Fruit fly (Drosophila melanogaster): ENCODE measurements around the gene nau.

Gene nau

dm6 chr3R:23679911-23680336 lies 38.2 kb downstream of the nau start, which contains the start of gene eIF3d1 (continued):
- TF ChIP-seq CG12744 (GFP tag; optimal IDR thresholded peaks at IDR 0.05) (peak; percentile 42), Max (GFP tag; optimal IDR thresholded peaks at IDR 0.05) (peak; percentile 84), CG1024 (GFP tag; IDR thresholded peaks at IDR 0.05) (no peak), CG7963 (GFP tag; IDR thresholded peaks at IDR 0.05; ENCODE audit: partially characterized antibody) (no peak), pan (optimal IDR thresholded peaks at IDR 0.05) (no peak), pan (GFP tag; optimal IDR thresholded peaks at IDR 0.05 in 1 of 2, IDR thresholded peaks at IDR 0.05 in 1 of 2) (no peak), row (GFP tag; IDR thresholded peaks at IDR 0.05) (no peak), CG6813 (GFP tag; optimal IDR thresholded peaks at IDR 0.05) (no peak), CG8388 (GFP tag; optimal IDR thresholded peaks at IDR 0.05) (no peak), CG18619 (GFP tag; optimal IDR thresholded peaks at IDR 0.05) (no peak), grau (tag; optimal IDR thresholded peaks at IDR 0.05) (no peak), vvl (GFP tag; IDR thresholded peaks at IDR 0.05) (no peak), CG11398 (GFP tag; optimal IDR thresholded peaks at IDR 0.05) (no peak), toy (GFP tag; IDR thresholded peaks at IDR 0.05) (no peak), CG9609 (GFP tag; optimal IDR thresholded peaks at IDR 0.05) (peak; percentile 17), CG4617 (GFP tag; optimal IDR thresholded peaks at IDR 0.05; ENCODE audit: borderline replicate concordance) (peak; percentile 89), wdn (GFP tag; IDR thresholded peaks at IDR 0.05) (no peak), pfk (GFP tag; optimal IDR thresholded peaks at IDR 0.05) (no peak), run (tag; optimal IDR thresholded peaks at IDR 0.05) (no peak), Myb (GFP tag; optimal IDR thresholded peaks at IDR 0.05) (peak; percentile 50), CG6791 (GFP tag; IDR thresholded peaks at IDR 0.05; ENCODE audit: partially characterized antibody) (peak; percentile 57; the same call in 2 of the 3 replicates), insv (GFP tag; optimal IDR thresholded peaks at IDR 0.05) (no peak), Mes4 (GFP tag; optimal IDR thresholded peaks at IDR 0.05) (no peak), nom (GFP tag; optimal IDR thresholded peaks at IDR 0.05) (no peak), CG4707 (GFP tag; optimal IDR thresholded peaks at IDR 0.05) (no peak), mirr (GFP tag; optimal IDR thresholded peaks at IDR 0.05) (no peak), gfzf (GFP tag; optimal IDR thresholded peaks at IDR 0.05) (peak; percentile 89), cad (GFP tag; optimal IDR thresholded peaks at IDR 0.05) (no peak), jumu (GFP tag; optimal IDR thresholded peaks at IDR 0.05) (no peak), CG1792 (GFP tag; optimal IDR thresholded peaks at IDR 0.05) (no peak), CG3995 (GFP tag; optimal IDR thresholded peaks at IDR 0.05) (no peak), Neu2 (GFP tag; optimal IDR thresholded peaks at IDR 0.05; ENCODE audit: borderline replicate concordance) (no peak), CG15514 (GFP tag; optimal IDR thresholded peaks at IDR 0.05) (peak; percentile 88), peb (GFP tag; IDR thresholded peaks at IDR 0.05) (no peak), Hr3 (GFP tag; optimal IDR thresholded peaks at IDR 0.05) (no peak), tin (GFP tag; optimal IDR thresholded peaks at IDR 0.05) (peak; percentile 20), fd3F (GFP tag; optimal IDR thresholded peaks at IDR 0.05) (no peak), CG4328 (GFP tag; optimal IDR thresholded peaks at IDR 0.05) (no peak), sc (optimal IDR thresholded peaks at IDR 0.05) (no peak), sc (GFP tag; optimal IDR thresholded peaks at IDR 0.05) (no peak), dati (GFP tag; IDR thresholded peaks at IDR 0.05) (0 out of 2 replicates have a peak, but pooled peaks have one; percentile 20), lbe (GFP tag; optimal IDR thresholded peaks at IDR 0.05) (no peak), CG7745 (tag; optimal IDR thresholded peaks at IDR 0.05) (no peak), Xbp1 (GFP tag; optimal IDR thresholded peaks at IDR 0.05) (peak; percentile 55), Chrac-16 (GFP tag; optimal IDR thresholded peaks at IDR 0.05) (peak; percentile 20), slbo (GFP tag; IDR thresholded peaks at IDR 0.05) (no peak; the same call in 1 of the 2 replicates), Vsx1 (GFP tag; optimal IDR thresholded peaks at IDR 0.05) (no peak), MTF-1 (GFP tag; optimal IDR thresholded peaks at IDR 0.05; ENCODE audit: borderline replicate concordance) (no peak), CG18262 (tag; optimal IDR thresholded peaks at IDR 0.05) (no peak), ham (GFP tag; IDR thresholded peaks at IDR 0.05) (no peak), CG15073 (GFP tag; optimal IDR thresholded peaks at IDR 0.05) (no peak), cg (GFP tag; optimal IDR thresholded peaks at IDR 0.05) (no peak)
